Fruit fly (Drosophila melanogaster) S2 (cell line): ENCODE data around the gene TM9SF2.

Experiments used
- CG8478 ChIP-seq: fragments of >200 bp; optimal IDR thresholded peaks from 2 replicates; lab custom pipeline; 2018
- CTCF ChIP-seq, 2 experiments: fragments of >200 bp; optimal IDR thresholded peaks; 2 replicates each; lab custom pipeline; 2018

Gene TM9SF2

dm6 chr2L:20734066-20734686 lies at the start of gene TM9SF2:
Gene TM9SF2 (minus strand): TSS chr2L:20734309.
- TF ChIP-seq CTCF (optimal IDR thresholded peaks at IDR 0.05; lab: Kevin White, UChicago) (no peak), CG8478 (lab: Kevin White, UChicago) (no peak)

- TF ChIP-seq CG8478 (lab: Kevin White, UChicago): no peak
- TF ChIP-seq CTCF (optimal IDR thresholded peaks at IDR 0.05; lab: Kevin White, UChicago): no peak
These were observed 49.8 kb upstream of the TM9SF2 start for dm6 chr2L:20783908-20784307.

- no peak for TF ChIP-seq CG8478 (lab: Kevin White, UChicago)
These were observed 48.9 kb upstream of the TM9SF2 start for dm6 chr2L:20783044-20783443.

- TF ChIP-seq CG8478 (lab: Kevin White, UChicago) (no peak), CTCF (optimal IDR thresholded peaks at IDR 0.05; lab: Kevin White, UChicago) (no peak)
These were observed 46.7 kb upstream of the TM9SF2 start for dm6 chr2L:20780768-20781167.

- no peak for TF ChIP-seq CTCF (optimal IDR thresholded peaks at IDR 0.05; lab: Kevin White, UChicago)
- TF ChIP-seq CG8478 (lab: Kevin White, UChicago): no peak
These were observed 44.3 kb upstream of the TM9SF2 start for dm6 chr2L:20778380-20778779.

- no peak for TF ChIP-seq CG8478 (lab: Kevin White, UChicago)
- TF ChIP-seq CTCF (optimal IDR thresholded peaks at IDR 0.05; lab: Kevin White, UChicago): no peak
These were observed 42.9 kb upstream of the TM9SF2 start for dm6 chr2L:20776940-20777502.

- TF ChIP-seq CTCF (optimal IDR thresholded peaks at IDR 0.05; lab: Kevin White, UChicago) (no peak), CG8478 (lab: Kevin White, UChicago) (no peak)
These were observed 41.8 kb upstream of the TM9SF2 start for dm6 chr2L:20775941-20776340.

dm6 chr2L:20774464-20774863 lies 40.4 kb upstream of the TM9SF2 start:
- no peak for TF ChIP-seq CG8478 (lab: Kevin White, UChicago)
- TF ChIP-seq CTCF (optimal IDR thresholded peaks at IDR 0.05; lab: Kevin White, UChicago): no peak

- no peak for TF ChIP-seq CTCF (optimal IDR thresholded peaks at IDR 0.05; lab: Kevin White, UChicago)
- no peak for TF ChIP-seq CG8478 (lab: Kevin White, UChicago)
These were observed 39.4 kb upstream of the TM9SF2 start for dm6 chr2L:20773453-20774054.

dm6 chr2L:20770242-20770769 lies 36.2 kb upstream of the TM9SF2 start, which contains the start of gene cad:
Gene cad (plus strand): TSS chr2L:20770731.
- TF ChIP-seq CG8478 (lab: Kevin White, UChicago) (no peak), CTCF (optimal IDR thresholded peaks at IDR 0.05; lab: Kevin White, UChicago) (peak; percentile 52 to 64)

dm6 chr2L:20768568-20769071 lies 34.5 kb upstream of the TM9SF2 start:
- TF ChIP-seq CG8478 (lab: Kevin White, UChicago) (no peak), CTCF (optimal IDR thresholded peaks at IDR 0.05; lab: Kevin White, UChicago) (no peak)

dm6 chr2L:20764663-20765062 lies 30.6 kb upstream of the TM9SF2 start:
- no peak for TF ChIP-seq CTCF (optimal IDR thresholded peaks at IDR 0.05; lab: Kevin White, UChicago)
- no peak for TF ChIP-seq CG8478 (lab: Kevin White, UChicago)

- TF ChIP-seq CTCF (optimal IDR thresholded peaks at IDR 0.05; lab: Kevin White, UChicago) (no peak), CG8478 (lab: Kevin White, UChicago) (no peak)
These were observed 27.9 kb upstream of the TM9SF2 start for dm6 chr2L:20761951-20762538.

dm6 chr2L:20760956-20761355 lies 26.8 kb upstream of the TM9SF2 start:
- TF ChIP-seq CG8478 (lab: Kevin White, UChicago): no peak
- TF ChIP-seq CTCF (optimal IDR thresholded peaks at IDR 0.05; lab: Kevin White, UChicago): no peak
